Worm (Caenorhabditis elegans) whole organism, L1 larva: ENCODE measurements around the gene srh-119.

Experiments
- ceh-82 ChIP-seq, 3 experiments: fragments of 150-350 bp in 1 of 3; sonication (generic microtip) in 2 of 3; optimal IDR thresholded peaks; 2 replicates each; lab custom pipeline; 2014 to 2017; ENCODE audit warnings: missing biosample characterization in 3 of 3, missing genetic modification characterization in 3 of 3
- efl-1 ChIP-seq, 4 experiments: fragments of 150-350 bp; optimal IDR thresholded peaks in 3 of 4; peaks in 1 of 4; 1 replicate in 1 of 4; 2 replicates in 3 of 4; lab custom pipeline; 2014; ENCODE audit warnings: missing biosample characterization in 2 of 4, missing genetic modification characterization in 2 of 4, missing genetic modification reagents in 2 of 4
- mab-9 ChIP-seq: fragments of 200-800 bp; sonication (Bioruptor generic); IDR thresholded peaks from 2 replicates; pipeline ENCODE4 v1.3.6; 2022; ENCODE audit warnings: missing genetic modification reagents, missing genetic modification characterization, missing compliant biosample characterization
- nhr-12 ChIP-seq: sonication (generic microtip); optimal IDR thresholded peaks from 2 replicates; lab custom pipeline; 2017; ENCODE audit warnings: missing biosample characterization, missing genetic modification characterization
- nhr-28 ChIP-seq: fragments of 150-350 bp; optimal IDR thresholded peaks from 2 replicates; lab custom pipeline; 2014; ENCODE audit warnings: missing biosample characterization, missing genetic modification characterization
- pqm-1 ChIP-seq: sonication (generic microtip); optimal IDR thresholded peaks from 3 replicates; lab custom pipeline; 2017; ENCODE audit warnings: missing biosample characterization, missing genetic modification characterization
- sptf-1 ChIP-seq: fragments of 150-350 bp; optimal IDR thresholded peaks from 2 replicates; lab custom pipeline; 2014; ENCODE audit warnings: missing biosample characterization, missing genetic modification characterization
- unc-62 ChIP-seq: fragments of 150-350 bp; optimal IDR thresholded peaks from 2 replicates; lab custom pipeline; 2014; ENCODE audit warnings: missing biosample characterization, missing genetic modification reagents, missing genetic modification characterization
- ztf-11 ChIP-seq, 2 experiments: sonication (generic microtip); optimal IDR thresholded peaks; 2 replicates each; lab custom pipeline; 2016 to 2017; ENCODE audit warnings: missing genetic modification characterization in 2 of 2, missing biosample characterization in 1 of 2, missing compliant biosample characterization in 1 of 2

- TF ChIP-seq nhr-12 (tag; lab: Kevin White, UChicago) (no peak), nhr-28 (tag; lab: Kevin White, UChicago) (no peak), mab-9 (no peak), efl-1 (optimal IDR thresholded peaks at IDR 0.05; lab: Kevin White, UChicago) (no peak), efl-1 (GFP tag; optimal IDR thresholded peaks at IDR 0.05 in 1 of 2; lab: Kevin White, UChicago) (no peak), ztf-11 (tag; optimal IDR thresholded peaks at IDR 0.05; lab: Kevin White, UChicago) (no peak), ceh-82 (tag; optimal IDR thresholded peaks at IDR 0.05; lab: Kevin White, UChicago) (no peak), sptf-1 (tag; lab: Kevin White, UChicago) (no peak), pqm-1 (no peak), unc-62 (GFP tag; lab: Kevin White, UChicago) (no peak)
Measured at ce11 chrV:16973338-16973737, 1.1 kb downstream of the srh-119 start.
